Fruit fly (Drosophila melanogaster) whole organism, embryonic: Measurements from ENCODE around the gene r-l.
A peak's percentile ranks its signal among the peaks of the same experiment; 100 is the strongest.

Source experiments
- Bdp1 ChIP-seq: fragments of 200-800 bp; sonication (Bioruptor generic); optimal IDR thresholded peaks from 3 replicates; lab custom pipeline; 2016; ENCODE audit warnings: missing biosample characterization, missing genetic modification characterization
- BtbVII ChIP-seq: fragments of 200-800 bp; sonication (Bioruptor generic); optimal IDR thresholded peaks from 3 replicates; lab custom pipeline; 2017; ENCODE audit warnings: missing biosample characterization, mild to moderate bottlenecking, missing genetic modification characterization
- CG11085 ChIP-seq: fragments of 200-800 bp; sonication (Bioruptor generic); IDR thresholded peaks from 2 replicates; pipeline ENCODE4 v1.3.6; 2022; ENCODE audit warnings: missing biosample characterization, missing genetic modification characterization
- CG11093 ChIP-seq: fragments of 200-800 bp; sonication (Bioruptor generic); IDR thresholded peaks from 3 replicates; pipeline ENCODE4 v1.3.6; 2022; ENCODE audit warnings: missing biosample characterization, missing genetic modification characterization
- CG11696 ChIP-seq: fragments of 200-800 bp; sonication (Bioruptor generic); IDR thresholded peaks from 2 replicates; pipeline ENCODE4 v1.3.6; 2022; ENCODE audit warnings: missing biosample characterization, missing genetic modification characterization
- CG12236 ChIP-seq: fragments of 200-800 bp; sonication (Bioruptor generic); optimal IDR thresholded peaks from 2 replicates; lab custom pipeline; 2016; ENCODE audit warnings: missing biosample characterization, missing genetic modification characterization
- CG12942 ChIP-seq: fragments of 200-800 bp; sonication (Bioruptor generic); optimal IDR thresholded peaks from 3 replicates; lab custom pipeline; 2016; ENCODE audit warnings: missing biosample characterization, missing genetic modification characterization
- CG15011 ChIP-seq: fragments of 200-800 bp; sonication (Bioruptor generic); optimal IDR thresholded peaks from 3 replicates; lab custom pipeline; 2018; ENCODE audit warnings: missing biosample characterization, mild to moderate bottlenecking, missing genetic modification characterization
- CG15073 ChIP-seq: fragments of 200-800 bp; sonication (Bioruptor generic); optimal IDR thresholded peaks from 2 replicates; lab custom pipeline; 2016; ENCODE audit warnings: missing biosample characterization, missing genetic modification characterization
- CG1792 ChIP-seq: fragments of 200-800 bp; sonication (Bioruptor generic); optimal IDR thresholded peaks from 2 replicates; lab custom pipeline; 2016; ENCODE audit warnings: missing biosample characterization, missing genetic modification characterization
- CG18599 ChIP-seq: fragments of 200-800 bp; sonication (Bioruptor generic); optimal IDR thresholded peaks from 3 replicates; lab custom pipeline; 2017; ENCODE audit warnings: missing biosample characterization, missing genetic modification characterization, mild to moderate bottlenecking, moderate library complexity, missing genetic modification reagents
- CG30020 ChIP-seq: fragments of 200-800 bp; optimal IDR thresholded peaks from 2 replicates; lab custom pipeline; 2019; ENCODE audit warnings: missing biosample characterization, mild to moderate bottlenecking, missing genetic modification characterization, moderate library complexity
- CG3281 ChIP-seq: fragments of 200-800 bp; sonication (Bioruptor generic); optimal IDR thresholded peaks from 3 replicates; lab custom pipeline; 2017; ENCODE audit warnings: missing biosample characterization, mild to moderate bottlenecking, missing genetic modification characterization
- CG4617 ChIP-seq: fragments of 200-800 bp; sonication (Bioruptor generic); optimal IDR thresholded peaks from 3 replicates; lab custom pipeline; 2016; ENCODE audit warnings: missing biosample characterization, missing genetic modification characterization, borderline replicate concordance
- CG5180 ChIP-seq: fragments of 200-800 bp; sonication (Bioruptor generic); optimal IDR thresholded peaks from 3 replicates; lab custom pipeline; 2017; ENCODE audit warnings: missing biosample characterization, missing genetic modification characterization, mild to moderate bottlenecking, moderate library complexity, missing genetic modification reagents
- CG6765 ChIP-seq: fragments of 200-800 bp; sonication (Bioruptor generic); optimal IDR thresholded peaks from 3 replicates; lab custom pipeline; 2017; ENCODE audit warnings: missing biosample characterization, mild to moderate bottlenecking, missing genetic modification characterization
- CG7745 ChIP-seq: fragments of 200-800 bp; sonication (Bioruptor generic); optimal IDR thresholded peaks from 2 replicates; lab custom pipeline; 2018; ENCODE audit warnings: missing biosample characterization, mild to moderate bottlenecking, missing genetic modification characterization, moderate library complexity
- CG7963 ChIP-seq: fragments of 200-800 bp; sonication (Bioruptor generic); IDR thresholded peaks from 3 replicates; pipeline ENCODE4 v1.3.6; 2022; ENCODE audit warnings: missing biosample characterization, missing genetic modification characterization; ENCODE audit not compliant: partially characterized antibody
- CG9797 ChIP-seq: fragments of 200-800 bp; sonication (Bioruptor generic); optimal IDR thresholded peaks from 3 replicates; lab custom pipeline; 2018; ENCODE audit warnings: missing biosample characterization, mild to moderate bottlenecking, missing genetic modification characterization
- Chrac-16 ChIP-seq: fragments of 200-800 bp; sonication (Bioruptor generic); optimal IDR thresholded peaks from 3 replicates; lab custom pipeline; 2016; ENCODE audit warnings: missing biosample characterization, missing genetic modification characterization
- Dip3 ChIP-seq: fragments of 200-800 bp; sonication (Bioruptor generic); optimal IDR thresholded peaks from 3 replicates; lab custom pipeline; 2016; ENCODE audit warnings: missing biosample characterization, missing genetic modification characterization
- Ets65A ChIP-seq: fragments of 200-800 bp; sonication (Bioruptor generic); peaks from one replicate; lab custom pipeline; 2016; ENCODE audit warnings: missing biosample characterization, missing genetic modification characterization
- HHEX ChIP-seq: fragments of 200-800 bp; sonication (Bioruptor generic); optimal IDR thresholded peaks from 3 replicates; lab custom pipeline; 2017; ENCODE audit warnings: missing biosample characterization, mild to moderate bottlenecking, missing genetic modification characterization, missing genetic modification reagents
- Hr3 ChIP-seq: fragments of 200-800 bp; sonication (Bioruptor generic); optimal IDR thresholded peaks from 3 replicates; lab custom pipeline; 2016; ENCODE audit warnings: missing biosample characterization, missing genetic modification characterization
- MTF-1 ChIP-seq: fragments of 200-800 bp; sonication (Bioruptor generic); optimal IDR thresholded peaks from 2 replicates; lab custom pipeline; 2018; ENCODE audit warnings: missing biosample characterization, mild to moderate bottlenecking, missing genetic modification characterization, borderline replicate concordance
- Mad ChIP-seq: fragments of 200-800 bp; sonication (Bioruptor generic); optimal IDR thresholded peaks from 2 replicates; lab custom pipeline; 2016; ENCODE audit warnings: missing biosample characterization, missing genetic modification characterization
- Sox102F ChIP-seq: fragments of 200-800 bp; sonication (Bioruptor generic); optimal IDR thresholded peaks from 2 replicates; lab custom pipeline; 2018; ENCODE audit warnings: missing biosample characterization, mild to moderate bottlenecking, missing genetic modification characterization, moderate library complexity
- Stat92E ChIP-seq, 3 experiments: fragments of >200 bp in 2 of 3; fragments of 200-800 bp in 1 of 3; sonication (Bioruptor generic) in 1 of 3; optimal IDR thresholded peaks; 2 replicates each; lab custom pipeline; 2017 to 2019; ENCODE audit warnings: missing biosample characterization in 3 of 3, missing genetic modification characterization in 3 of 3, mild to moderate bottlenecking in 1 of 3, moderate library complexity in 1 of 3
- TFAM ChIP-seq: fragments of 200-800 bp; sonication (Bioruptor generic); optimal IDR thresholded peaks from 2 replicates; lab custom pipeline; 2017; ENCODE audit warnings: missing biosample characterization, missing genetic modification characterization, inconsistent platforms
- abd-A ChIP-seq: fragments of 200-800 bp; sonication (Bioruptor generic); optimal IDR thresholded peaks from 3 replicates; lab custom pipeline; 2019; ENCODE audit warnings: missing biosample characterization, mild to moderate bottlenecking, missing genetic modification characterization, moderate library complexity
- br ChIP-seq: fragments of >200 bp; optimal IDR thresholded peaks from 2 replicates; lab custom pipeline; 2017
- chif ChIP-seq, 2 experiments: fragments of 200-800 bp; sonication (Bioruptor generic); optimal IDR thresholded peaks; 3 replicates each; lab custom pipeline; 2016; ENCODE audit warnings: missing biosample characterization in 2 of 2, missing genetic modification characterization in 2 of 2
- en ChIP-seq: fragments of 200-800 bp; sonication (Bioruptor generic); optimal IDR thresholded peaks from 2 replicates; lab custom pipeline; 2016; ENCODE audit warnings: missing biosample characterization, missing genetic modification characterization
- eve ChIP-seq, 2 experiments: fragments of >200 bp; optimal IDR thresholded peaks; 2 replicates each; lab custom pipeline; 2017; ENCODE audit warnings: missing biosample characterization in 2 of 2, missing genetic modification characterization in 2 of 2
- eyg ChIP-seq: fragments of 200-800 bp; sonication (Bioruptor generic); optimal IDR thresholded peaks from 3 replicates; lab custom pipeline; 2016; ENCODE audit warnings: missing biosample characterization, missing genetic modification characterization
- kay ChIP-seq: fragments of 200-800 bp; sonication (Bioruptor generic); optimal IDR thresholded peaks from 2 replicates; lab custom pipeline; 2016; ENCODE audit warnings: missing biosample characterization, missing genetic modification characterization
- oc ChIP-seq: fragments of 200-800 bp; sonication (Bioruptor generic); optimal IDR thresholded peaks from 2 replicates; lab custom pipeline; 2018; ENCODE audit warnings: missing biosample characterization, mild to moderate bottlenecking, missing genetic modification characterization, moderate library complexity
- odd ChIP-seq: fragments of 200-800 bp; sonication (Bioruptor generic); optimal IDR thresholded peaks from 2 replicates; lab custom pipeline; 2017; ENCODE audit warnings: missing biosample characterization, mild to moderate bottlenecking, missing genetic modification characterization
- onecut ChIP-seq: fragments of 200-800 bp; sonication (Bioruptor generic); IDR thresholded peaks from 2 replicates; pipeline ENCODE4 v1.3.6; 2022; ENCODE audit warnings: missing biosample characterization, missing genetic modification characterization
- pita ChIP-seq: fragments of 200-800 bp; sonication (Bioruptor generic); optimal IDR thresholded peaks from 2 replicates; lab custom pipeline; 2017; ENCODE audit warnings: missing biosample characterization, mild to moderate bottlenecking, missing genetic modification characterization
- repo ChIP-seq: fragments of 200-800 bp; sonication (Bioruptor generic); optimal IDR thresholded peaks from 2 replicates; lab custom pipeline; 2016; ENCODE audit warnings: missing biosample characterization, missing genetic modification characterization
- rib ChIP-seq: fragments of 200-800 bp; sonication (Bioruptor generic); IDR thresholded peaks from 2 replicates; pipeline ENCODE4 v1.3.6; 2022; ENCODE audit warnings: missing biosample characterization, missing genetic modification characterization
- row ChIP-seq: fragments of 200-800 bp; sonication (Bioruptor generic); IDR thresholded peaks from 3 replicates; pipeline ENCODE4 v1.3.6; 2022; ENCODE audit warnings: missing biosample characterization, missing genetic modification characterization
- sc ChIP-seq, 3 experiments: fragments of >200 bp in 2 of 3; fragments of 200-800 bp in 1 of 3; sonication (Bioruptor generic) in 1 of 3; optimal IDR thresholded peaks; 2 replicates in 2 of 3; 3 replicates in 1 of 3; lab custom pipeline; 2017; ENCODE audit warnings: mild to moderate bottlenecking in 1 of 3, missing biosample characterization in 1 of 3, missing genetic modification characterization in 1 of 3, missing genetic modification reagents in 1 of 3
- slou ChIP-seq: fragments of 200-800 bp; sonication (Bioruptor generic); optimal IDR thresholded peaks from 3 replicates; lab custom pipeline; 2016; ENCODE audit warnings: missing biosample characterization, missing genetic modification characterization
- tgo ChIP-seq: fragments of 200-800 bp; sonication (Bioruptor generic); IDR thresholded peaks from 3 replicates; pipeline ENCODE4 v1.3.6; 2022; ENCODE audit warnings: missing biosample characterization, missing genetic modification characterization
- toy ChIP-seq: fragments of 200-800 bp; sonication (Bioruptor generic); IDR thresholded peaks from 2 replicates; pipeline ENCODE4 v1.3.6; 2022; ENCODE audit warnings: missing biosample characterization, missing genetic modification characterization
- ttk ChIP-seq: fragments of 200-800 bp; sonication (Bioruptor generic); IDR thresholded peaks from 2 replicates; pipeline ENCODE4 v2.1.2; 2022; ENCODE audit warnings: missing biosample characterization, missing genetic modification characterization
- tx ChIP-seq: fragments of 200-800 bp; sonication (Bioruptor generic); optimal IDR thresholded peaks from 2 replicates; lab custom pipeline; 2016; ENCODE audit warnings: missing biosample characterization, missing genetic modification characterization

r-l gene

dm6 chr3R:21112742-21113465 lies 39.8 kb upstream of the r-l start (continued):
- TF ChIP-seq CG12942 (GFP tag; lab: Kevin White, UChicago) = peak; percentile 89
- TF ChIP-seq chif (GFP tag; optimal IDR thresholded peaks at IDR 0.05; lab: Kevin White, UChicago) = peak; percentile 88 to 90
- peak; percentile 80 for TF ChIP-seq Chrac-16 (GFP tag; lab: Kevin White, UChicago)
- TF ChIP-seq toy (GFP tag; lab: Robert Waterston, UW) = peak; percentile 68
- peak; percentile 87 for TF ChIP-seq repo (GFP tag; lab: Kevin White, UChicago)
- TF ChIP-seq CG7745 (tag; lab: Kevin White, UChicago) = peak; percentile 42
- TF ChIP-seq pita (GFP tag; lab: Kevin White, UChicago) = no peak
- TF ChIP-seq TFAM (GFP tag; lab: Kevin White, UChicago) = peak; percentile 67
- TF ChIP-seq sc (optimal IDR thresholded peaks at IDR 0.05; lab: Kevin White, UChicago) = no peak
- peak; percentile 72 for TF ChIP-seq sc (GFP tag; optimal IDR thresholded peaks at IDR 0.05; lab: Kevin White, UChicago)
- TF ChIP-seq onecut (GFP tag; lab: Robert Waterston, UW) = peak; percentile 74
- TF ChIP-seq Hr3 = peak; percentile 80
- TF ChIP-seq Mad (GFP tag; lab: Kevin White, UChicago) = peak; percentile 82
- peak; percentile 98 for TF ChIP-seq Ets65A (GFP tag; lab: Kevin White, UChicago)
- TF ChIP-seq CG7963 (GFP tag; lab: Robert Waterston, UW) = no peak
- no peak for TF ChIP-seq br
- TF ChIP-seq CG3281 (GFP tag; lab: Kevin White, UChicago) = peak; percentile 85
- peak; percentile 56 for TF ChIP-seq CG11696 (GFP tag; lab: Robert Waterston, UW)
- TF ChIP-seq CG5180 = peak; percentile 40
- TF ChIP-seq ttk (GFP tag; lab: Robert Waterston, UW) = peak; percentile 75
- TF ChIP-seq oc = peak; percentile 91
- peak; percentile 42 for TF ChIP-seq CG6765 (GFP tag; lab: Kevin White, UChicago)
- peak; percentile 92 for TF ChIP-seq CG18599 (GFP tag; lab: Kevin White, UChicago)
- no peak for TF ChIP-seq CG9797 (GFP tag; lab: Kevin White, UChicago)
- TF ChIP-seq Bdp1 (GFP tag; lab: Kevin White, UChicago) = peak; percentile 78
- peak; percentile 88 for TF ChIP-seq row (GFP tag; lab: Robert Waterston, UW)
- peak; percentile 89 for TF ChIP-seq MTF-1 (GFP tag; lab: Kevin White, UChicago)
- TF ChIP-seq slou (GFP tag; lab: Kevin White, UChicago) = peak; percentile 74
- TF ChIP-seq CG11093 (GFP tag; lab: Robert Waterston, UW) = peak; percentile 68; the same call in 2 of the 3 replicates
- TF ChIP-seq Sox102F (GFP tag; lab: Kevin White, UChicago) = peak; percentile 92
- no peak for TF ChIP-seq Stat92E (GFP tag; optimal IDR thresholded peaks at IDR 0.05; lab: Kevin White, UChicago)
- TF ChIP-seq CG1792 (GFP tag; lab: Kevin White, UChicago) = peak; percentile 91
- TF ChIP-seq eyg (GFP tag; lab: Kevin White, UChicago) = peak; percentile 86
- peak; percentile 49; the same call in 1 of the 2 replicates for TF ChIP-seq rib (GFP tag; lab: Robert Waterston, UW)
- TF ChIP-seq tx (GFP tag; lab: Kevin White, UChicago) = peak; percentile 85
- peak; percentile 88 for TF ChIP-seq CG12236 (GFP tag; lab: Kevin White, UChicago)
- no peak for TF ChIP-seq abd-A (tag; lab: Kevin White, UChicago)
- TF ChIP-seq CG15011 (GFP tag; lab: Kevin White, UChicago) = no peak
- peak; percentile 59 for TF ChIP-seq HHEX
- TF ChIP-seq CG4617 = peak; percentile 66
- TF ChIP-seq tgo (GFP tag; lab: Robert Waterston, UW) = peak; percentile 85; the same call in 2 of the 3 replicates
- peak; percentile 86 for TF ChIP-seq BtbVII (GFP tag; lab: Kevin White, UChicago)
- peak; percentile 80 for TF ChIP-seq odd (GFP tag; lab: Kevin White, UChicago)
- peak; percentile 79 for TF ChIP-seq en (GFP tag; lab: Kevin White, UChicago)
- peak; percentile 82 for TF ChIP-seq kay (GFP tag; lab: Kevin White, UChicago)
- TF ChIP-seq eve (GFP tag; optimal IDR thresholded peaks at IDR 0.05; lab: Kevin White, UChicago) = no peak
- peak; percentile 33 for TF ChIP-seq CG30020 (tag; lab: Kevin White, UChicago)
- peak; percentile 87 for TF ChIP-seq Dip3 (GFP tag; lab: Kevin White, UChicago)
- TF ChIP-seq CG11085 (GFP tag; lab: Robert Waterston, UW) = peak; percentile 57; the same call in 1 of the 2 replicates
- TF ChIP-seq CG15073 = no peak
